Fruit fly (Drosophila melanogaster) whole organism: ENCODE results near the gene CG13599.

ENCODE experiments used
- CG8478 ChIP-seq: fragments of >200 bp; optimal IDR thresholded peaks from 2 replicates; lab custom pipeline; 2018; ENCODE audit warnings: inconsistent platforms
- Dll ChIP-seq: fragments of >200 bp; optimal IDR thresholded peaks from 2 replicates; lab custom pipeline; 2017
- EcR ChIP-seq, 2 experiments: fragments of >200 bp; optimal IDR thresholded peaks; 2 replicates each; lab custom pipeline; 2017; ENCODE audit warnings: missing biosample characterization in 2 of 2, missing genetic modification characterization in 2 of 2, missing genetic modification reagents in 2 of 2
- pan ChIP-seq: fragments of >200 bp; optimal IDR thresholded peaks from 2 replicates; lab custom pipeline; 2017
- psq ChIP-seq: fragments of >200 bp; optimal IDR thresholded peaks from 2 replicates; lab custom pipeline; 2017
- usp ChIP-seq: fragments of >200 bp; optimal IDR thresholded peaks from 2 replicates; lab custom pipeline; 2017; ENCODE audit warnings: missing biosample characterization, missing genetic modification characterization, mixed read lengths

Gene CG13599

dm6 chr3R:23893460-23893859 is 38.0 kb upstream of the CG13599 start, which contains the start of gene tbrd-1:
Gene tbrd-1, minus strand, starts transcription at chr3R:23893560.
- TF ChIP-seq CG8478 (lab: Kevin White, UChicago) (no peak), Dll (lab: Kevin White, UChicago) (no peak), pan (no peak), EcR (GFP tag; optimal IDR thresholded peaks at IDR 0.05; lab: Kevin White, UChicago) (no peak), usp (GFP tag; lab: Kevin White, UChicago) (no peak), psq (lab: Kevin White, UChicago) (no peak)

- TF ChIP-seq usp (GFP tag; lab: Kevin White, UChicago) (no peak), pan (no peak), Dll (lab: Kevin White, UChicago) (no peak), EcR (GFP tag; optimal IDR thresholded peaks at IDR 0.05; lab: Kevin White, UChicago) (no peak), psq (lab: Kevin White, UChicago) (no peak), CG8478 (lab: Kevin White, UChicago) (no peak)
Observed at dm6 chr3R:23900092-23900491, 31.3 kb upstream of the CG13599 start.

- TF ChIP-seq psq (lab: Kevin White, UChicago) = no peak
- no peak for TF ChIP-seq pan
Observed at dm6 chr3R:23902034-23902433, 29.4 kb upstream of the CG13599 start.

- no peak for TF ChIP-seq usp (GFP tag; lab: Kevin White, UChicago)
- no peak for TF ChIP-seq pan
- no peak for TF ChIP-seq Dll (lab: Kevin White, UChicago)
- no peak for TF ChIP-seq CG8478 (lab: Kevin White, UChicago)
- no peak for TF ChIP-seq psq (lab: Kevin White, UChicago)
- TF ChIP-seq EcR (GFP tag; optimal IDR thresholded peaks at IDR 0.05; lab: Kevin White, UChicago) = no peak
Observed at dm6 chr3R:23902557-23902956, 28.9 kb upstream of the CG13599 start.

dm6 chr3R:23903425-23903824 is 28.0 kb upstream of the CG13599 start:
- no peak for TF ChIP-seq Dll (lab: Kevin White, UChicago)
- TF ChIP-seq psq (lab: Kevin White, UChicago) = no peak
- TF ChIP-seq EcR (GFP tag; optimal IDR thresholded peaks at IDR 0.05; lab: Kevin White, UChicago) = no peak
- TF ChIP-seq CG8478 (lab: Kevin White, UChicago) = no peak
- TF ChIP-seq usp (GFP tag; lab: Kevin White, UChicago) = no peak
- no peak for TF ChIP-seq pan

dm6 chr3R:23909347-23909862 is 22.0 kb upstream of the CG13599 start:
- TF ChIP-seq usp (GFP tag; lab: Kevin White, UChicago) (no peak), pan (no peak), CG8478 (lab: Kevin White, UChicago) (no peak), psq (lab: Kevin White, UChicago) (no peak)

- TF ChIP-seq usp (GFP tag; lab: Kevin White, UChicago) (no peak), Dll (lab: Kevin White, UChicago) (no peak), CG8478 (lab: Kevin White, UChicago) (no peak), EcR (GFP tag; optimal IDR thresholded peaks at IDR 0.05; lab: Kevin White, UChicago) (no peak), pan (no peak), psq (lab: Kevin White, UChicago) (no peak)
Observed at dm6 chr3R:23910260-23910887, 21.1 kb upstream of the CG13599 start.

dm6 chr3R:23911073-23911690 is 20.3 kb upstream of the CG13599 start:
- TF ChIP-seq usp (GFP tag; lab: Kevin White, UChicago) (no peak), Dll (lab: Kevin White, UChicago) (no peak), EcR (GFP tag; optimal IDR thresholded peaks at IDR 0.05; lab: Kevin White, UChicago) (peak in 1 of 2 experiments; percentile 39), psq (lab: Kevin White, UChicago) (no peak), pan (no peak)

dm6 chr3R:23912349-23912748 is 19.1 kb upstream of the CG13599 start:
- TF ChIP-seq CG8478 (lab: Kevin White, UChicago) = no peak
- no peak for TF ChIP-seq usp (GFP tag; lab: Kevin White, UChicago)
- TF ChIP-seq psq (lab: Kevin White, UChicago) = no peak
- peak; percentile 6 for TF ChIP-seq Dll (lab: Kevin White, UChicago)
- no peak for TF ChIP-seq pan

dm6 chr3R:23914415-23915041 is 16.9 kb upstream of the CG13599 start:
- TF ChIP-seq Dll (lab: Kevin White, UChicago) (peak; percentile 68), EcR (GFP tag; optimal IDR thresholded peaks at IDR 0.05; lab: Kevin White, UChicago) (no peak)

dm6 chr3R:23915042-23915428 is 16.4 kb upstream of the CG13599 start:
- TF ChIP-seq pan (no peak), psq (lab: Kevin White, UChicago) (no peak), EcR (GFP tag; optimal IDR thresholded peaks at IDR 0.05; lab: Kevin White, UChicago) (no peak), CG8478 (lab: Kevin White, UChicago) (no peak), usp (GFP tag; lab: Kevin White, UChicago) (no peak), Dll (lab: Kevin White, UChicago) (no peak)

- TF ChIP-seq Dll (lab: Kevin White, UChicago) (peak; percentile 2), pan (no peak)
Observed at dm6 chr3R:23915967-23916366, 15.5 kb upstream of the CG13599 start.
